Worm (Caenorhabditis elegans) whole organism, L1 larva: ENCODE data around the gene srx-137.

ENCODE experiments used
- C16A3.4 ChIP-seq: fragments of 150-350 bp; optimal IDR thresholded peaks from 2 replicates; lab custom pipeline; 2014; ENCODE audit warnings: missing biosample characterization, missing genetic modification characterization
- Y116A8C.19 ChIP-seq: sonication (generic microtip); optimal IDR thresholded peaks from 2 replicates; lab custom pipeline; 2016; ENCODE audit warnings: missing compliant biosample characterization, missing genetic modification characterization, borderline replicate concordance
- aha-1 ChIP-seq: fragments of 150-350 bp; optimal IDR thresholded peaks from 2 replicates; lab custom pipeline; 2014; ENCODE audit warnings: missing biosample characterization, missing genetic modification characterization
- ama-1 ChIP-seq: fragments of 150-350 bp; optimal IDR thresholded peaks from 2 replicates; lab custom pipeline; 2014
- ceh-63 ChIP-seq: fragments of 200-800 bp; sonication (Bioruptor generic); optimal IDR thresholded peaks from 2 replicates; lab custom pipeline; 2018; ENCODE audit warnings: mild to moderate bottlenecking, missing genetic modification characterization, missing compliant biosample characterization
- dpl-1 ChIP-seq, 3 experiments: fragments of 150-350 bp in 2 of 3; sonication (generic microtip) in 1 of 3; optimal IDR thresholded peaks; 2 replicates each; lab custom pipeline; 2014 to 2017; ENCODE audit warnings: missing biosample characterization in 3 of 3, missing genetic modification characterization in 3 of 3, missing genetic modification reagents in 3 of 3
- dsc-1 ChIP-seq: sonication (generic microtip); optimal IDR thresholded peaks from 2 replicates; lab custom pipeline; 2016; ENCODE audit warnings: mild to moderate bottlenecking, missing genetic modification characterization, missing compliant biosample characterization
- efl-1 ChIP-seq, 4 experiments: fragments of 150-350 bp; optimal IDR thresholded peaks in 3 of 4; peaks in 1 of 4; 1 replicate in 1 of 4; 2 replicates in 3 of 4; lab custom pipeline; 2014; ENCODE audit warnings: missing biosample characterization in 2 of 4, missing genetic modification characterization in 2 of 4, missing genetic modification reagents in 2 of 4
- egl-13 ChIP-seq: sonication (generic microtip); optimal IDR thresholded peaks from 2 replicates; lab custom pipeline; 2016; ENCODE audit warnings: missing genotype, missing genetic modification reagents, missing genetic modification characterization, missing compliant biosample characterization
- egl-27 ChIP-seq, 2 experiments: fragments of 150-350 bp in 1 of 2; sonication (generic microtip); optimal IDR thresholded peaks; 3 replicates each; lab custom pipeline; 2017 to 2018; ENCODE audit warnings: missing biosample characterization in 2 of 2, missing genetic modification characterization in 2 of 2, missing genetic modification reagents in 2 of 2
- elt-3 ChIP-seq, 6 experiments: fragments of 150-350 bp in 1 of 6; sonication (generic microtip); optimal IDR thresholded peaks; 2 replicates each; lab custom pipeline; 2017 to 2018; ENCODE audit warnings: missing biosample characterization in 6 of 6, missing genetic modification characterization in 6 of 6, inconsistent platforms in 1 of 6
- fkh-8 ChIP-seq: sonication (generic microtip); optimal IDR thresholded peaks from 2 replicates; lab custom pipeline; 2016; ENCODE audit warnings: mild to moderate bottlenecking, missing genetic modification characterization, missing compliant biosample characterization
- hlh-17 ChIP-seq: fragments of 200-800 bp; sonication (Bioruptor generic); optimal IDR thresholded peaks from 2 replicates; lab custom pipeline; 2018; ENCODE audit warnings: missing genetic modification characterization, mild to moderate bottlenecking, missing compliant biosample characterization, moderate library complexity, borderline replicate concordance
- hpl-2 ChIP-seq: fragments of 150-350 bp; optimal IDR thresholded peaks from 2 replicates; lab custom pipeline; 2014; ENCODE audit warnings: missing biosample characterization, missing genetic modification reagents, missing genetic modification characterization
- lin-15B ChIP-seq: fragments of 150-350 bp; sonication (generic microtip); optimal IDR thresholded peaks from 3 replicates; lab custom pipeline; 2014; ENCODE audit warnings: missing biosample characterization, missing genetic modification characterization
- lsy-2 ChIP-seq, 2 experiments: fragments of 150-350 bp; optimal IDR thresholded peaks; 2 replicates each; lab custom pipeline; 2014; ENCODE audit warnings: missing biosample characterization in 2 of 2, missing genetic modification characterization in 2 of 2
- mdl-1 ChIP-seq, 2 experiments: fragments of 150-350 bp; optimal IDR thresholded peaks; 2 replicates each; lab custom pipeline; 2014 to 2017; ENCODE audit warnings: missing biosample characterization in 2 of 2, missing genetic modification characterization in 2 of 2, inconsistent platforms in 1 of 2
- mef-2 ChIP-seq: fragments of 150-350 bp; optimal IDR thresholded peaks from 2 replicates; lab custom pipeline; 2014; ENCODE audit warnings: missing biosample characterization, missing genetic modification characterization
- nhr-11 ChIP-seq: fragments of 150-350 bp; optimal IDR thresholded peaks from 2 replicates; lab custom pipeline; 2014; ENCODE audit warnings: missing biosample characterization, missing genetic modification characterization
- nhr-12 ChIP-seq: sonication (generic microtip); optimal IDR thresholded peaks from 2 replicates; lab custom pipeline; 2017; ENCODE audit warnings: missing biosample characterization, missing genetic modification characterization
- nhr-19 ChIP-seq: fragments of 200-800 bp; sonication (Bioruptor generic); conservative IDR thresholded peaks from 2 replicates; pipeline ENCODE4 v1.3.6; 2022; ENCODE audit warnings: missing genetic modification characterization, missing compliant biosample characterization
- nhr-84 ChIP-seq: sonication (generic microtip); optimal IDR thresholded peaks from 2 replicates; lab custom pipeline; 2017; ENCODE audit warnings: missing biosample characterization, missing genetic modification characterization
- pag-3 ChIP-seq: sonication (generic microtip); optimal IDR thresholded peaks from 2 replicates; lab custom pipeline; 2017; ENCODE audit warnings: missing genetic modification characterization, mild to moderate bottlenecking, missing compliant biosample characterization, antibody characterized with exemption, borderline replicate concordance; ENCODE audit not compliant: insufficient read depth
- pax-3 ChIP-seq: fragments of 200-800 bp; sonication (Bioruptor generic); optimal IDR thresholded peaks from 2 replicates; lab custom pipeline; 2018; ENCODE audit warnings: mild to moderate bottlenecking, missing genetic modification characterization, moderate library complexity, missing compliant biosample characterization
- pqm-1 ChIP-seq: sonication (generic microtip); optimal IDR thresholded peaks from 3 replicates; lab custom pipeline; 2017; ENCODE audit warnings: missing biosample characterization, missing genetic modification characterization
- rnt-1 ChIP-seq: sonication (generic microtip); optimal IDR thresholded peaks from 2 replicates; lab custom pipeline; 2016; ENCODE audit warnings: mild to moderate bottlenecking, missing genetic modification characterization, moderate library complexity, missing compliant biosample characterization
- skn-1 ChIP-seq: fragments of 150-350 bp; optimal IDR thresholded peaks from 2 replicates; lab custom pipeline; 2014; ENCODE audit warnings: missing biosample characterization, missing genetic modification characterization
- snpc-4 ChIP-seq: fragments of 150-350 bp; optimal IDR thresholded peaks from 2 replicates; lab custom pipeline; 2014; ENCODE audit warnings: missing biosample characterization, missing genetic modification characterization
- snu-23 ChIP-seq: sonication (generic microtip); optimal IDR thresholded peaks from 2 replicates; lab custom pipeline; 2016; ENCODE audit warnings: missing genetic modification characterization, missing compliant biosample characterization
- sox-4 ChIP-seq: sonication (generic microtip); optimal IDR thresholded peaks from 2 replicates; lab custom pipeline; 2016; ENCODE audit warnings: missing genetic modification characterization, missing compliant biosample characterization
- sup-37 ChIP-seq: fragments of 200-800 bp; sonication (Bioruptor generic); optimal IDR thresholded peaks from 2 replicates; lab custom pipeline; 2018; ENCODE audit warnings: mild to moderate bottlenecking, missing genetic modification characterization, missing compliant biosample characterization
- tbx-2 ChIP-seq: sonication (generic microtip); optimal IDR thresholded peaks from 2 replicates; lab custom pipeline; 2016; ENCODE audit warnings: missing genetic modification characterization, missing compliant biosample characterization
- tlp-1 ChIP-seq: fragments of 150-350 bp; optimal IDR thresholded peaks from 2 replicates; lab custom pipeline; 2014; ENCODE audit warnings: missing biosample characterization, missing genetic modification characterization
- unc-130 ChIP-seq: fragments of 150-350 bp; optimal IDR thresholded peaks from 2 replicates; lab custom pipeline; 2017; ENCODE audit warnings: missing biosample characterization, missing genetic modification characterization, inconsistent platforms
- unc-62 ChIP-seq: fragments of 150-350 bp; optimal IDR thresholded peaks from 2 replicates; lab custom pipeline; 2014; ENCODE audit warnings: missing biosample characterization, missing genetic modification reagents, missing genetic modification characterization
- unc-98 ChIP-seq: fragments of 200-800 bp; sonication (Bioruptor generic); IDR thresholded peaks from 2 replicates; pipeline ENCODE4 v1.3.6; 2022; ENCODE audit warnings: missing genetic modification characterization, missing compliant biosample characterization
- ztf-4 ChIP-seq: fragments of 150-350 bp; optimal IDR thresholded peaks from 2 replicates; lab custom pipeline; 2014; ENCODE audit warnings: missing biosample characterization, missing genetic modification characterization

The srx-137 gene

DNA sequence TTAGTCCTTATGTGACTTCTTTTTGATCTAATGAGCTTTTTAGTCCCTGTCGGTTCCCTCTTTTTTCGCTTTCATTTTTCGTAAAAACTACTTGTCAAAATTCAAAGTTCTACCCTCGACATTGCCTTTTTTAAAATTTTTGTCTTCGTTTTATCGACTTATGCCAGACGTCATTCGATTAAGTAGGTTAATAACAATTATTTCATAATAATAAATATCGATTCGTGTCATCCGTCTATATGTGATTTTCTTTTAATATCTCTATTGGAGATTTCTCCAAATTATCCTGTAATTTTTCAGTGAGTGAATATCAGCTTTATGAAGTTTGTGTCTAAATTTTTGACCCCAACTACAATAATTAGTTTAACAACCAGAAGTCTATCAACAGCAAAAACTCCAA lies 39.9 kb upstream of the srx-137 start, which contains the start of gene hpo-31:
Gene hpo-31 (plus strand): TSS at position 301 of the 400 bp plus-strand sequence.
- no peak for TF ChIP-seq C16A3.4 (tag; lab: Kevin White, UChicago)
- no peak for TF ChIP-seq unc-130
- no peak for TF ChIP-seq efl-1 (optimal IDR thresholded peaks at IDR 0.05; lab: Kevin White, UChicago)
- no peak for TF ChIP-seq efl-1 (GFP tag; optimal IDR thresholded peaks at IDR 0.05 in 1 of 2; lab: Kevin White, UChicago)
- TF ChIP-seq sup-37, result no peak
- no peak for TF ChIP-seq Y116A8C.19 (tag; lab: Kevin White, UChicago)
- TF ChIP-seq mef-2 (tag; lab: Kevin White, UChicago), result no peak
- no peak for TF ChIP-seq lin-15B (tag; lab: Kevin White, UChicago)
- no peak for TF ChIP-seq unc-98
- no peak for TF ChIP-seq unc-62 (GFP tag; lab: Kevin White, UChicago)
- TF ChIP-seq skn-1 (tag; lab: Kevin White, UChicago), result no peak
- TF ChIP-seq lsy-2 (tag; optimal IDR thresholded peaks at IDR 0.05; lab: Kevin White, UChicago), result no peak

- TF ChIP-seq ceh-63 (no peak), rnt-1 (tag; lab: Kevin White, UChicago) (peak; percentile 65), egl-27 (tag; optimal IDR thresholded peaks at IDR 0.05; lab: Kevin White, UChicago) (no peak), snu-23 (GFP tag; lab: Kevin White, UChicago) (no peak), pag-3 (tag; lab: Kevin White, UChicago) (no peak), dsc-1 (peak; percentile 69), efl-1 (optimal IDR thresholded peaks at IDR 0.05; lab: Kevin White, UChicago) (no peak), efl-1 (GFP tag; optimal IDR thresholded peaks at IDR 0.05 in 1 of 2; lab: Kevin White, UChicago) (peak in 1 of 2 experiments; percentile 5), hpl-2 (GFP tag; lab: Kevin White, UChicago) (no peak), pax-3 (no peak), pqm-1 (tag; lab: Kevin White, UChicago) (no peak), aha-1 (tag; lab: Kevin White, UChicago) (no peak), nhr-12 (no peak), ztf-4 (tag; lab: Kevin White, UChicago) (no peak)
- TF ChIP-seq, all 84 proteins: peak for 3
Measured at ce11 chrV:13827920-13828319, 34.7 kb upstream of the srx-137 start, which contains the start of gene nrf-5. Gene nrf-5, plus strand, starts transcription at chrV:13828267.

ce11 chrV:13830813-13831212 lies 31.8 kb upstream of the srx-137 start, which contains the start of gene str-165:
Gene str-165, plus strand, starts transcription at chrV:13831113.
- no peak for TF ChIP-seq tlp-1 (tag; lab: Kevin White, UChicago)
- no peak for TF ChIP-seq snpc-4 (tag; lab: Kevin White, UChicago)
- no peak for TF ChIP-seq rnt-1 (tag; lab: Kevin White, UChicago)
- TF ChIP-seq hpl-2 (GFP tag; lab: Kevin White, UChicago), result no peak
- TF ChIP-seq ama-1 (lab: Kevin White, UChicago), result no peak
- no peak for TF ChIP-seq efl-1 (optimal IDR thresholded peaks at IDR 0.05; lab: Kevin White, UChicago)
- TF ChIP-seq efl-1 (GFP tag; optimal IDR thresholded peaks at IDR 0.05 in 1 of 2; lab: Kevin White, UChicago), result no peak
- TF ChIP-seq nhr-19 (GFP tag; lab: Robert Waterston, UW), result no peak
- TF ChIP-seq dpl-1 (GFP tag; optimal IDR thresholded peaks at IDR 0.05; lab: Kevin White, UChicago), result no peak
- TF ChIP-seq hlh-17 (GFP tag; lab: Kevin White, UChicago), result no peak
- TF ChIP-seq nhr-84 (tag; lab: Kevin White, UChicago), result no peak
- no peak for TF ChIP-seq mdl-1 (tag; optimal IDR thresholded peaks at IDR 0.05; lab: Kevin White, UChicago)
- TF ChIP-seq elt-3 (tag; optimal IDR thresholded peaks at IDR 0.05; lab: Kevin White, UChicago), result no peak
- TF ChIP-seq sox-4 (tag; lab: Kevin White, UChicago), result no peak
- no peak for TF ChIP-seq nhr-11 (tag; lab: Kevin White, UChicago)
- TF ChIP-seq fkh-8 (tag; lab: Kevin White, UChicago), result no peak
- no peak for TF ChIP-seq egl-13 (tag; lab: Kevin White, UChicago)
- no peak for TF ChIP-seq tbx-2 (tag; lab: Kevin White, UChicago)
- no peak for TF ChIP-seq Y116A8C.19 (tag; lab: Kevin White, UChicago)
